Worm (Caenorhabditis elegans) whole organism, midembryonic: Measurements from ENCODE around the gene ttr-13.

ENCODE experiments used
- T22C8.4 ChIP-seq: fragments of 200-800 bp; sonication (Bioruptor generic); IDR thresholded peaks from 2 replicates; pipeline ENCODE4 v1.3.6; 2022; ENCODE audit warnings: missing genetic modification characterization, missing compliant biosample characterization
- cog-1 ChIP-seq: sonication (generic microtip); optimal IDR thresholded peaks from 2 replicates; lab custom pipeline; 2016; ENCODE audit warnings: missing genetic modification characterization, missing compliant biosample characterization
- flt-1 ChIP-seq: fragments of 200-800 bp; sonication (Bioruptor generic); IDR thresholded peaks from 2 replicates; pipeline ENCODE4 v1.3.6; 2022; ENCODE audit warnings: missing genetic modification characterization, missing compliant biosample characterization
- klf-2 ChIP-seq: fragments of 200-800 bp; sonication (Bioruptor generic); conservative IDR thresholded peaks from 2 replicates; pipeline ENCODE4 v1.3.6; 2022; ENCODE audit warnings: missing genetic modification reagents, missing genetic modification characterization, missing compliant biosample characterization
- med-1 ChIP-seq: sonication (generic microtip); optimal IDR thresholded peaks from 2 replicates; lab custom pipeline; 2017; ENCODE audit warnings: missing genetic modification characterization, mild to moderate bottlenecking, missing compliant biosample characterization, antibody characterized with exemption, missing genetic modification reagents; ENCODE audit not compliant: insufficient read depth
- ref-1 ChIP-seq: fragments of 200-800 bp; sonication (Bioruptor generic); conservative IDR thresholded peaks from 2 replicates; pipeline ENCODE4 v1.3.6; 2022; ENCODE audit warnings: missing genetic modification reagents, missing genetic modification characterization, missing compliant biosample characterization
- tab-1 ChIP-seq: fragments of 200-800 bp; sonication (Bioruptor generic); IDR thresholded peaks from 2 replicates; pipeline ENCODE4 v1.3.6; 2022; ENCODE audit warnings: missing genetic modification characterization, missing compliant biosample characterization
- ztf-23 ChIP-seq: fragments of 200-800 bp; sonication (Bioruptor generic); IDR thresholded peaks from 2 replicates; pipeline ENCODE4 v1.3.6; 2022; ENCODE audit warnings: missing genetic modification reagents, missing genetic modification characterization, missing compliant biosample characterization
- ztf-29 ChIP-seq: fragments of 200-800 bp; sonication (Bioruptor generic); IDR thresholded peaks from 2 replicates; pipeline ENCODE4 v1.3.6; 2022; ENCODE audit warnings: missing genetic modification reagents, missing genetic modification characterization, missing compliant biosample characterization

The ttr-13 gene

DNA sequence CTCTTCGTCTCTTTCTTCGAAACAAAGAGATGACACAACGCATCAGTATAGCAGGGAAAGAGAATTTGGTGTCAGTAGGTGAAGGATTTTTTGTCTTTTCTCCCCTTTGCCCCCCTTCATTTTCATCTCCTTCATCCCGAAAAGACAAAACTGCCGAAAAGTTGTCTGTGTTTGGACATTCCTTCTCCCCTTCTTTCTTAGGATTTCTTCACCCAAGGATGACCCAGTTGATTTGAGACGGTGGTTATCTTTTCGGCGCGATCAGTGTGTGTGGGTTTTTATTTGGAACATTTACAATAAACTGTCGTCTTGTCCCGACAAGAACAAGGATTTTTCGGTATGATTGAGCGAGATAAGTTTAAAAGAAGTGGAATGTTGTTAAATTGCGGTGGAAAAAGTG, 25.7 kb upstream of the ttr-13 start:
- TF ChIP-seq tab-1 (GFP tag; lab: Robert Waterston, UW): no peak
- TF ChIP-seq med-1 (GFP tag; lab: Kevin White, UChicago): no peak
- TF ChIP-seq flt-1: no peak
- TF ChIP-seq ztf-29 (GFP tag; lab: Robert Waterston, UW): no peak
- no peak for TF ChIP-seq ref-1

DNA sequence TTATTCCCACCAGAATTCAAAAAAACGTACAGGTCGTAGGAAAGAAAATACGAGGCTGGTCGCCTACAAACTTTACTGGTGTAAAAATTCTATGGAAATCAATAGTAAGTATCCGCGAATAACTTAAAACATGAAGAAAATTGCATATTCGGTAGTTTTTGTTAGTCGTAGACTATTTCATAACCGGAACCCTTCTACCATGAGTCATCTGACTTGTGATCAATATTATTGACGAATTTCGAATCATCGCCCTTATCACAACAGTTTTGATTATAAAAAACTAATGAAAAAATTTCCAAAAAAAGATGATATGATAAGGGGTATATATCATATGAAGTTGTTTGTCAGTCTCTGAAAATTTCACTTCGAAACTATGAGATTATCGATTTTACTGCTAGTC, 23.3 kb upstream of the ttr-13 start, which contains the start of gene W01F3.2:
Gene W01F3.2, plus strand, starts transcription at position 301 of the 400 bp plus-strand sequence.
- TF ChIP-seq cog-1 (tag; lab: Kevin White, UChicago) (no peak), T22C8.4 (GFP tag; lab: Robert Waterston, UW) (no peak), ztf-23 (GFP tag; lab: Robert Waterston, UW) (no peak), ref-1 (no peak), med-1 (GFP tag; lab: Kevin White, UChicago) (no peak), tab-1 (GFP tag; lab: Robert Waterston, UW) (no peak), ztf-29 (GFP tag; lab: Robert Waterston, UW) (no peak), flt-1 (no peak), klf-2 (GFP tag; lab: Robert Waterston, UW) (no peak)

DNA sequence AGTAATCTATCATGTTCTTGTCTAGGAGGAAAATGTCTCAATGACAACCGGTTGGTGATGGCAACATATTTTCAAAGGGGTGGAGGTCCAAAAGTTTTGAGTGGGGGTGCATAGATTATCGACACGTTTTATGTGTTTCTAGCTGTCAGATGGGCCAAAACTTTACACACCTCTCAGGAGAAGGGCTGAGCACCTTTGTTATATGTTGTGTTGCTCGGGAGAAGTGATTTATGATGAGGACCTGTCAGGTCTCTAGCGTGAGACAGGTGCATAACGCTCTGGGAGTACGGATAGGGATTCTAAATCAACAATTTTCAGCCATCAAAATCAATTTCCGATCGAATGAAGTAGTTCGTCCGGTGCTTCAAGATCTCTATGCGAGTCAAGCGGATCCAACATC, 19.9 kb upstream of the ttr-13 start:
- TF ChIP-seq med-1 (GFP tag; lab: Kevin White, UChicago) (no peak), ztf-29 (GFP tag; lab: Robert Waterston, UW) (no peak), T22C8.4 (GFP tag; lab: Robert Waterston, UW) (no peak)

DNA sequence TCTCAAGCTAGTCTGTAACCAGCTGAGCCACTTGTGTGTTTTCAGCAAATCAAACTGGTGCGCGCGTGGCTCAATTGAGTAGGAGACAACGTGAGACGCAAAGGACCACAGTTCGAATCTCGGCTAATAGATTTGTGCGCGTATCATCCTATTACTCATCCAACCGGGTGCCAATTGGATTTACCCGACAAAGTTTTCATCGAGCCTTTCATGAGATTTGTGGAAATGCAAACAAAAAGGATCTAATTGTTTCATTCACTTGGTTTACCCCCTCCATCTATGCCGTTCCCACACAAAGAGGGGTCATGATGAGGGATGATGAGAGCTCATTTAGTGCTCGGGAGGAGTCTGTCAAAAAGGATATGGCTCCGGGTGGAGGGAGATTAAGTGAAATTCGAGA, 18.4 kb upstream of the ttr-13 start:
- no peak for TF ChIP-seq cog-1 (tag; lab: Kevin White, UChicago)
- TF ChIP-seq ztf-29 (GFP tag; lab: Robert Waterston, UW): no peak
- no peak for TF ChIP-seq tab-1 (GFP tag; lab: Robert Waterston, UW)
- TF ChIP-seq T22C8.4 (GFP tag; lab: Robert Waterston, UW): no peak
- no peak for TF ChIP-seq ref-1
- no peak for TF ChIP-seq ztf-23 (GFP tag; lab: Robert Waterston, UW)
- TF ChIP-seq flt-1: no peak
- no peak for TF ChIP-seq med-1 (GFP tag; lab: Kevin White, UChicago)
- TF ChIP-seq klf-2 (GFP tag; lab: Robert Waterston, UW): no peak

DNA sequence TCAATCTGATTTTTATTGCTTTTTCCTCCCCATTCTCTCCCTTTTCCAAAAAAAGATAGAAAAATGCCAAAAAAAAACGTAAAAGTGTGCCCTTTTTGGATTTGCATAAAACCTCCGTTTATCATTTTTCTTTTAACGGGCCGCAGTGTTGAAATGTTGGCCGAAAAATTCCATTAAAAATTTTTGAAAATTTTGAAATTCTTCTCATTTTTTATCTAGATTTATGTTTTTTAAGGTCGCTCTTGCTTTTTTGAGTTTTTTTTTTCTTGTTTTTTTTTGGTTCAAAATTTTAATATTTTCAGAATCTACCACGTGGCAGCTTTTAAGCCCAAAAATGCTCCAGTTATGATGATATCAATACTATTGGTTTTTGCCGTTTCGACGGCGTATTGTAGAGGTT, 17.6 kb upstream of the ttr-13 start, which contains the start of gene mnr-1:
Gene mnr-1, plus strand, starts transcription at position 301 of the 400 bp plus-strand sequence.
- TF ChIP-seq ztf-29 (GFP tag; lab: Robert Waterston, UW) (no peak), ref-1 (no peak), klf-2 (GFP tag; lab: Robert Waterston, UW) (no peak), tab-1 (GFP tag; lab: Robert Waterston, UW) (no peak), med-1 (GFP tag; lab: Kevin White, UChicago) (no peak), flt-1 (no peak), ztf-23 (GFP tag; lab: Robert Waterston, UW) (no peak), cog-1 (tag; lab: Kevin White, UChicago) (no peak), T22C8.4 (GFP tag; lab: Robert Waterston, UW) (no peak)

DNA sequence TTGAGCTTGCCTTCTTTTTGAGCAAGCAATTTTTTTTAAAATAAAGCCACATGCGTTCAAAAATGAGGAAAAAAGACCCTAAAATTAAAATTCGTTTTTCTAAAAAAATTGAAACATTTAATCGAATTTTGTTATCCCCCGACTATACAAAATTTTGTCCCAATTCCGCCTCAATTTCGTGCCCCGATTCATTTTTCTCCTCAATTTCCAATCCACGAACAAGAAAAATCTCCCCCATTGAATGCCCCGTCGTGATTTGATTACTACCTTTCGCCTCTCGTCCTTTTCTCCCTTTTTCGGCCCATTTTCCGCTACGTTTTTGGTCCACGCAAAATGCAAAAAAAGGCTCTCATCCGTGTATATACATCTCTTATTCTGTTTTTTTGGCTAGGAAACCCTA, 15.2 kb upstream of the ttr-13 start:
- no peak for TF ChIP-seq ref-1
- no peak for TF ChIP-seq med-1 (GFP tag; lab: Kevin White, UChicago)
- TF ChIP-seq T22C8.4 (GFP tag; lab: Robert Waterston, UW): no peak
- no peak for TF ChIP-seq cog-1 (tag; lab: Kevin White, UChicago)
- TF ChIP-seq klf-2 (GFP tag; lab: Robert Waterston, UW): no peak
- TF ChIP-seq ztf-23 (GFP tag; lab: Robert Waterston, UW): no peak
- TF ChIP-seq flt-1: no peak
- TF ChIP-seq tab-1 (GFP tag; lab: Robert Waterston, UW): no peak
- TF ChIP-seq ztf-29 (GFP tag; lab: Robert Waterston, UW): no peak

DNA sequence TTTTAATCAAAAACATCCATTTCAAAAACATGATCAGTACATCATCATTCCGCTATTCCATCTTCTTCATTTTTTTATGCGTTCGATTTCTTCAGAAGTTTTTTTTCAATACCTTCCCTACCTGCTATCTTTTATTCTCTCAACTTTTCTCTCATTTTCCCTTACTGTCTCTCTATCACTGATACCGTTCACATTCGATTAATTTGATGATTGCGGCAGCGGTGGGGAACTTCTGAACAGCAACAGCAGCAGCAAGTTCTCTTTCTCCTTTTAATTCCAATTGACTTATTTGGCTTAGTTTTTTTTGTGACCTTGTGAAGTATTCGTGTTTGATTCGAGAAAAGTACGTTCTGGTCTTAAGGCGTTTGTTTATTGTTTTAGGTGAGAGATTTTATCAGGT, 12.1 kb upstream of the ttr-13 start:
- TF ChIP-seq tab-1 (GFP tag; lab: Robert Waterston, UW): no peak
- TF ChIP-seq med-1 (GFP tag; lab: Kevin White, UChicago): no peak
- TF ChIP-seq T22C8.4 (GFP tag; lab: Robert Waterston, UW): no peak
- no peak for TF ChIP-seq klf-2 (GFP tag; lab: Robert Waterston, UW)
- no peak for TF ChIP-seq ref-1
- no peak for TF ChIP-seq flt-1
- TF ChIP-seq ztf-29 (GFP tag; lab: Robert Waterston, UW): no peak
- TF ChIP-seq cog-1 (tag; lab: Kevin White, UChicago): no peak
- no peak for TF ChIP-seq ztf-23 (GFP tag; lab: Robert Waterston, UW)

DNA sequence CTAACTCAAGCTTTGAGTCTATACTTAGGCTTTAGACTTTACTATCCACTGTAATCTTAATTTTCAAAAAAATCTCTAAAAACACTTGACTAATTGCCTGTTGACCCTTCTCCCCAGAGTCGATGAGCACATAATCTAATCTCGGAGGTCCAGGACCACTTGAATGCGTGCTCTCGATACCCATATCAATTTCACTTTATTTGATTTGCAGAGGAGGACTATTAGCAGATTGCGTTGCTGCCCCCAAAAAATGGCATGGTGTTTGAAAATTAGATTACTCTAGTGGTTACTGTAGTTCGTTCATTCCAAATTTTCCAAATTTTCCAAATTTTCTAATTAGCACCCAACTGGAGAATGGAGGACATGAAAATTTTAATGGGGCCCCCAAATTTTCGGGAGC, 8.7 kb upstream of the ttr-13 start:
- no peak for TF ChIP-seq med-1 (GFP tag; lab: Kevin White, UChicago)
- no peak for TF ChIP-seq ztf-23 (GFP tag; lab: Robert Waterston, UW)
- no peak for TF ChIP-seq tab-1 (GFP tag; lab: Robert Waterston, UW)
- no peak for TF ChIP-seq T22C8.4 (GFP tag; lab: Robert Waterston, UW)
- TF ChIP-seq ztf-29 (GFP tag; lab: Robert Waterston, UW): no peak
- TF ChIP-seq ref-1: no peak
- TF ChIP-seq klf-2 (GFP tag; lab: Robert Waterston, UW): no peak
- TF ChIP-seq cog-1 (tag; lab: Kevin White, UChicago): no peak
- TF ChIP-seq flt-1: no peak

DNA sequence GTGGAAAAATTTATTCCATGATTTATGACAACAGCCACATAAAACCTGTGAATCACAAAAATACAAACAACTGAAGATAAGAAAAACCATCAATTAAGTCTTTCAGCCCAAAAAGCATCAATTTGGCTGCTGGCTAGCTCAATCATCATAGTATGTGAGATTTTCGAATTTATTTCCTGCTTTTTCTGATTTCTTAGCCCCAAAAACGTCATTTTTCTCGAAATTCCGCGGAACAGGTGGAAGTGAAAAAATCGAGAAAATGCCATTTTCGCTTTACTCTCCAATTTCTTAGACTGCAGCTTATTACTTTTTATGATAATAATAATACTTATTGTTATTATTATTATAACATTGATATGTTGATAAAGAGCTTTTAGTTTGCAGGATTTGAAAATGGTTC, 5.1 kb upstream of the ttr-13 start, which contains the start of gene srxa-15:
Gene srxa-15, plus strand, starts transcription at position 301 of the 400 bp plus-strand sequence.
- TF ChIP-seq ref-1 (no peak), flt-1 (no peak), ztf-23 (GFP tag; lab: Robert Waterston, UW) (no peak), cog-1 (tag; lab: Kevin White, UChicago) (no peak), med-1 (GFP tag; lab: Kevin White, UChicago) (no peak), klf-2 (GFP tag; lab: Robert Waterston, UW) (no peak), tab-1 (GFP tag; lab: Robert Waterston, UW) (no peak), T22C8.4 (GFP tag; lab: Robert Waterston, UW) (no peak), ztf-29 (GFP tag; lab: Robert Waterston, UW) (no peak)
